Worm (Caenorhabditis elegans): ENCODE data around the gene apc-17.

apc-17 gene

ce11 chrII:11157660-11158059 lies 49.7 kb downstream of the apc-17 start (continued):
- TF ChIP-seq cebp-1 (GFP tag; IDR thresholded peaks at IDR 0.05) (no peak), cebp-1 (tag; optimal IDR thresholded peaks at IDR 0.05) (peak; percentile 64), snpc-1.3 (tag; optimal IDR thresholded peaks at IDR 0.05; ENCODE audit: insufficient read depth) (peak; percentile 58), die-1 (tag; optimal IDR thresholded peaks at IDR 0.05) (peak; percentile 88), sea-2 (GFP tag; IDR thresholded peaks at IDR 0.05) (no peak), B0261.1 (tag; optimal IDR thresholded peaks at IDR 0.05) (peak; percentile 88), snpc-3.4 (tag; optimal IDR thresholded peaks at IDR 0.05) (peak; percentile 45), lin-54 (GFP tag; optimal IDR thresholded peaks at IDR 0.05) (peak; percentile 53), ztf-6 (GFP tag; IDR thresholded peaks at IDR 0.05) (0 out of 2 replicates have a peak, but pooled peaks have one; percentile 52), lag-1 (GFP tag; IDR thresholded peaks at IDR 0.05) (no peak), lsl-1 (GFP tag; optimal IDR thresholded peaks at IDR 0.05) (peak; percentile 47), tbp1 (GFP tag; optimal IDR thresholded peaks at IDR 0.05) (peak; percentile 98), let-526 (GFP tag; IDR thresholded peaks at IDR 0.05) (0 out of 2 replicates have a peak, but pooled peaks have one; percentile 11), ama-1 (optimal IDR thresholded peaks at IDR 0.05) (no peak), ama-1 (GFP tag; optimal IDR thresholded peaks at IDR 0.05) (peak in 1 of 2 experiments; percentile 75), athp-1 (tag; optimal IDR thresholded peaks at IDR 0.05) (peak; percentile 45), zfh-2 (GFP tag; conservative IDR thresholded peaks at IDR 0.05) (0 out of 2 replicates have a peak, but pooled peaks have one; percentile 19), F23B12.7 (tag; optimal IDR thresholded peaks at IDR 0.05; ENCODE audit: insufficient read depth) (no peak), ceh-100 (GFP tag; IDR thresholded peaks at IDR 0.05) (peak; percentile 40), lin-26 (GFP tag; IDR thresholded peaks at IDR 0.05) (peak; percentile 84), pha-4 (tag; optimal IDR thresholded peaks at IDR 0.05) (no peak), snpc-1.1 (tag; optimal IDR thresholded peaks at IDR 0.05; ENCODE audit: insufficient read depth) (peak; percentile 19), mes-4 (tag; optimal IDR thresholded peaks at IDR 0.05) (peak; percentile 36), rcor-1 (GFP tag; IDR thresholded peaks at IDR 0.05) (peak; percentile 56; the same call in 1 of the 2 replicates), ztf-28 (GFP tag; IDR thresholded peaks at IDR 0.05) (0 out of 2 replicates have a peak, but pooled peaks have one; percentile 51), rpc-1 (optimal IDR thresholded peaks at IDR 0.05) (peak; percentile 74), rpc-1 (tag; optimal IDR thresholded peaks at IDR 0.05) (peak; percentile 88), nhr-90 (tag; optimal IDR thresholded peaks at IDR 0.05) (peak; percentile 80), aptf-3 (GFP tag; IDR thresholded peaks at IDR 0.05) (no peak), nfyb-1 (GFP tag; IDR thresholded peaks at IDR 0.05) (peak; percentile 68), repo-1 (tag; optimal IDR thresholded peaks at IDR 0.05) (no peak), rec-8 (tag; optimal IDR thresholded peaks at IDR 0.05) (peak in 1 of 2 experiments; percentile 54)

All from whole organism, young adult.